Fruit fly (Drosophila melanogaster): ENCODE results near the gene CG4022.

DNA sequence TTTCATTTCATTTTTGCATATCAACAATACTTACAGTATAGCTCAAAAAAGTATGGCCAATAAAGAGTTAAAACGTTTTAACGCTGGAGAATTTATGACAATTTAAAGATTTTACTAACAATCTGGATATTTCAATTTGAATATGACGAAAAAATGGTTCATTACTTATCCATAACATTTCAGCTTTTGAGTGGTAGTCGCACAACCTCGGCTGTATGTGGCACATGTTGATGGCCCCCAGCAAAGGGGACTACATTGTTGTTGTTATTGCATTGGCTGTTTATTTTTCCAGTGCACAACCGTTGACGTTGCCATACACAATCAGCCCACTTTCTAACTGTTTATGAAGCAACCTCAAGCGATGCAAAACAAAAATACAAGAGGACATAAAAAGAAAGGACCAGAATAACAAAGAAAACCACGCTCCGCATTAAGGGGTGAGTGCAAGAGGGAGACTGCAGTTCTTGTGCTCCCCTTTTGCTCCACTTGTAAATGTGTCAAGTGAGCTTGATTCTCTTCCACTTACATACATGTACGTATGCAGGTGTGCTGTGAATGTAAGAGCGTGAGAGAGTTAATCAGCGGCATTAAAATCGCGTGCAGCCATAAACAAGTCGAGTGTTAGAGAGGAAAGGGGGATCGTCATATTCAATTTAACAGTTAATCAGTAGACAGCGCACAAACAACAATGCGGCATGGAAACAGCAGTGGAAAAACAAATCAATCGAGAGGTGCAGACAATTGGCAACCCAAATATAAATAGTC lies 9.6 kb upstream of the CG4022 start:
- TF ChIP-seq Gug (GFP tag; IDR thresholded peaks at IDR 0.05) (peak; percentile 93), Hr39 (GFP tag; optimal IDR thresholded peaks at IDR 0.05) (peak; percentile 96), eg (GFP tag; IDR thresholded peaks at IDR 0.05) (peak; percentile 98)
